Worm (Caenorhabditis elegans) whole organism, L4 larva: Measurements from ENCODE around the gene F46H5.3.

Experiments used
- ZK546.5 ChIP-seq, 2 experiments: sonication (generic microtip); optimal IDR thresholded peaks; 2 replicates each; lab custom pipeline; 2017; ENCODE audit warnings: missing biosample characterization in 2 of 2, missing genetic modification characterization in 2 of 2
- ceh-32 ChIP-seq: sonication (generic microtip); optimal IDR thresholded peaks from 2 replicates; lab custom pipeline; 2016; ENCODE audit warnings: mild to moderate bottlenecking, missing genetic modification characterization, missing compliant biosample characterization; ENCODE audit not compliant: poor library complexity
- lin-38 ChIP-seq: fragments of 200-800 bp; sonication (Bioruptor generic); IDR thresholded peaks from 2 replicates; pipeline ENCODE4 v1.3.6; 2022; ENCODE audit warnings: missing genetic modification reagents, missing genetic modification characterization, missing compliant biosample characterization
- nhr-11 ChIP-seq: fragments of 150-350 bp; optimal IDR thresholded peaks from 2 replicates; lab custom pipeline; 2014; ENCODE audit warnings: missing biosample characterization, missing genetic modification characterization
- nhr-237 ChIP-seq: sonication (generic microtip); optimal IDR thresholded peaks from 2 replicates; lab custom pipeline; 2017; ENCODE audit warnings: missing biosample characterization, missing genetic modification characterization
- pha-4 ChIP-seq, 2 experiments: fragments of 150-350 bp in 1 of 2; fragments of 200-800 bp in 1 of 2; sonication (Bioruptor generic) in 1 of 2; IDR thresholded peaks in 1 of 2; optimal IDR thresholded peaks in 1 of 2; 2 replicates each; pipeline versions ENCODE4 v1.3.6 to Lab custom; 2014 to 2022; ENCODE audit warnings: missing genetic modification characterization in 2 of 2, missing genetic modification reagents in 2 of 2, missing biosample characterization in 1 of 2, missing compliant biosample characterization in 1 of 2

DNA sequence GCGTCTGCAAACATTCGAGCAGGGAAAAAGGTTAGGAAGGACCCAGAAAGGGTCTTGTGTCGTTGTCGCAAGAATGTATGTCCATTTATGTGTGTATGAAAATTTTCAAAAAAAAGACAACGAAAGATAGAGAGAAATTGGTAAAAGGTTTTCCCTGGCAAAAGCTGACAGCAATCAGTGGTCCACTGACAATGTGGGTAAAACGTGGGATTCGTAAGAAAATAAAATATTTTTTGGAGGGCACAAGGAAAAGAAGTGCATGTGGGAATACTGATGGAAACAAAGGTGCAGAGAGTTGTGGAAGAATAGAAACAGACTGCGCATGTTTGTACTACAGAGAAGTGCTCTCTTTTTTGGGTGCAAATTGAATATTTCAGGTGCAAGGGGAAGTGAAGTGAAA lies 44.7 kb upstream of the F46H5.3 start:
- TF ChIP-seq nhr-237 (tag; lab: Kevin White, UChicago) (no peak), lin-38 (GFP tag; lab: Robert Waterston, UW) (no peak), ceh-32 (tag; lab: Kevin White, UChicago) (no peak), nhr-11 (no peak), ZK546.5 (tag; optimal IDR thresholded peaks at IDR 0.05; lab: Kevin White, UChicago) (no peak), pha-4 (GFP tag; IDR thresholded peaks at IDR 0.05; lab: Robert Waterston, UW) (no peak), pha-4 (tag; optimal IDR thresholded peaks at IDR 0.05; lab: Kevin White, UChicago) (no peak)
